Worm (Caenorhabditis elegans) whole organism, L1 larva: Measurements from ENCODE around the gene F41C3.2.

Source experiments
- C04F5.9 ChIP-seq: sonication (generic microtip); optimal IDR thresholded peaks from 2 replicates; lab custom pipeline; 2016; ENCODE audit warnings: missing genetic modification characterization, missing compliant biosample characterization
- F16B12.6 ChIP-seq: fragments of 150-350 bp; optimal IDR thresholded peaks from 2 replicates; lab custom pipeline; 2014; ENCODE audit warnings: missing biosample characterization, missing genetic modification characterization
- aha-1 ChIP-seq: fragments of 150-350 bp; optimal IDR thresholded peaks from 2 replicates; lab custom pipeline; 2014; ENCODE audit warnings: missing biosample characterization, missing genetic modification characterization
- alr-1 ChIP-seq: fragments of 200-800 bp; sonication (Bioruptor generic); optimal IDR thresholded peaks from 2 replicates; lab custom pipeline; 2018; ENCODE audit warnings: borderline replicate concordance, mild to moderate bottlenecking, missing genetic modification characterization, missing compliant biosample characterization
- aly-2 ChIP-seq: fragments of 150-350 bp; optimal IDR thresholded peaks from 2 replicates; lab custom pipeline; 2014; ENCODE audit warnings: missing biosample characterization, missing genetic modification characterization
- blmp-1 ChIP-seq: fragments of 150-350 bp; optimal IDR thresholded peaks from 2 replicates; lab custom pipeline; 2014; ENCODE audit warnings: missing biosample characterization, missing genetic modification characterization
- ceh-88 ChIP-seq: fragments of 200-800 bp; sonication (Bioruptor generic); IDR thresholded peaks from 2 replicates; pipeline ENCODE4 v1.3.6; 2022; ENCODE audit warnings: missing genetic modification characterization, missing compliant biosample characterization
- ceh-90 ChIP-seq: sonication (generic microtip); optimal IDR thresholded peaks from 2 replicates; lab custom pipeline; 2016; ENCODE audit warnings: missing genetic modification characterization, missing compliant biosample characterization
- ces-1 ChIP-seq: fragments of 150-350 bp; optimal IDR thresholded peaks from 2 replicates; lab custom pipeline; 2014; ENCODE audit warnings: missing biosample characterization, missing genetic modification reagents, missing genetic modification characterization
- dsc-1 ChIP-seq: sonication (generic microtip); optimal IDR thresholded peaks from 2 replicates; lab custom pipeline; 2016; ENCODE audit warnings: mild to moderate bottlenecking, missing genetic modification characterization, missing compliant biosample characterization
- efl-1 ChIP-seq, 4 experiments: fragments of 150-350 bp; optimal IDR thresholded peaks in 3 of 4; peaks in 1 of 4; 1 replicate in 1 of 4; 2 replicates in 3 of 4; lab custom pipeline; 2014; ENCODE audit warnings: missing biosample characterization in 2 of 4, missing genetic modification characterization in 2 of 4, missing genetic modification reagents in 2 of 4
- efl-3 ChIP-seq: fragments of 200-800 bp; sonication (Bioruptor generic); optimal IDR thresholded peaks from 2 replicates; lab custom pipeline; 2018; ENCODE audit warnings: mild to moderate bottlenecking, missing genetic modification characterization, missing compliant biosample characterization
- egl-13 ChIP-seq: sonication (generic microtip); optimal IDR thresholded peaks from 2 replicates; lab custom pipeline; 2016; ENCODE audit warnings: missing genotype, missing genetic modification reagents, missing genetic modification characterization, missing compliant biosample characterization
- elt-2 ChIP-seq: sonication (generic microtip); optimal IDR thresholded peaks from 2 replicates; lab custom pipeline; 2016; ENCODE audit warnings: missing genetic modification characterization, mild to moderate bottlenecking, inconsistent platforms, missing compliant biosample characterization, missing genetic modification reagents
- elt-3 ChIP-seq, 6 experiments: fragments of 150-350 bp in 1 of 6; sonication (generic microtip); optimal IDR thresholded peaks; 2 replicates each; lab custom pipeline; 2017 to 2018; ENCODE audit warnings: missing biosample characterization in 6 of 6, missing genetic modification characterization in 6 of 6, inconsistent platforms in 1 of 6
- ets-5 ChIP-seq: fragments of 200-800 bp; sonication (Bioruptor generic); IDR thresholded peaks from 2 replicates; pipeline ENCODE4 v1.3.6; 2022; ENCODE audit warnings: missing genetic modification characterization, missing compliant biosample characterization
- fkh-10 ChIP-seq: sonication (generic microtip); optimal IDR thresholded peaks from 2 replicates; lab custom pipeline; 2017; ENCODE audit warnings: missing biosample characterization, missing genetic modification reagents, missing genetic modification characterization
- fkh-8 ChIP-seq: sonication (generic microtip); optimal IDR thresholded peaks from 2 replicates; lab custom pipeline; 2016; ENCODE audit warnings: mild to moderate bottlenecking, missing genetic modification characterization, missing compliant biosample characterization
- fos-1 ChIP-seq: fragments of 150-350 bp; optimal IDR thresholded peaks from 2 replicates; lab custom pipeline; 2014; ENCODE audit warnings: missing biosample characterization, missing genetic modification characterization
- grh-1 ChIP-seq: fragments of 200-800 bp; sonication (Bioruptor generic); IDR thresholded peaks from 2 replicates; pipeline ENCODE4 v1.3.6; 2022; ENCODE audit warnings: missing genetic modification reagents, missing genetic modification characterization, missing compliant biosample characterization
- hlh-4 ChIP-seq: sonication (generic microtip); optimal IDR thresholded peaks from 2 replicates; lab custom pipeline; 2016; ENCODE audit warnings: mild to moderate bottlenecking, missing genetic modification characterization, missing compliant biosample characterization
- hpl-2 ChIP-seq: fragments of 150-350 bp; optimal IDR thresholded peaks from 2 replicates; lab custom pipeline; 2014; ENCODE audit warnings: missing biosample characterization, missing genetic modification reagents, missing genetic modification characterization
- isw-1 ChIP-seq: fragments of 200-800 bp; sonication (Bioruptor generic); IDR thresholded peaks from 2 replicates; pipeline ENCODE4 v1.3.6; 2022; ENCODE audit warnings: missing genetic modification characterization, missing compliant biosample characterization
- jun-1 ChIP-seq: fragments of 150-350 bp; optimal IDR thresholded peaks from 2 replicates; lab custom pipeline; 2014; ENCODE audit warnings: missing biosample characterization, missing genetic modification reagents, missing genetic modification characterization
- lin-13 ChIP-seq: fragments of 150-350 bp; optimal IDR thresholded peaks from 2 replicates; lab custom pipeline; 2014; ENCODE audit warnings: missing biosample characterization, missing genetic modification reagents, missing genetic modification characterization
- lin-35 ChIP-seq, 2 experiments: fragments of 150-350 bp; optimal IDR thresholded peaks; 2 replicates each; lab custom pipeline; 2014; ENCODE audit warnings: missing biosample characterization in 2 of 2, missing genetic modification characterization in 2 of 2, missing genetic modification reagents in 2 of 2
- mab-9 ChIP-seq: fragments of 200-800 bp; sonication (Bioruptor generic); IDR thresholded peaks from 2 replicates; pipeline ENCODE4 v1.3.6; 2022; ENCODE audit warnings: missing genetic modification reagents, missing genetic modification characterization, missing compliant biosample characterization
- mef-2 ChIP-seq: fragments of 150-350 bp; optimal IDR thresholded peaks from 2 replicates; lab custom pipeline; 2014; ENCODE audit warnings: missing biosample characterization, missing genetic modification characterization
- mep-1 ChIP-seq: fragments of 150-350 bp; optimal IDR thresholded peaks from 2 replicates; lab custom pipeline; 2014; ENCODE audit warnings: missing biosample characterization, missing genetic modification characterization
- nhr-19 ChIP-seq: fragments of 200-800 bp; sonication (Bioruptor generic); conservative IDR thresholded peaks from 2 replicates; pipeline ENCODE4 v1.3.6; 2022; ENCODE audit warnings: missing genetic modification characterization, missing compliant biosample characterization
- nhr-20 ChIP-seq: sonication (generic microtip); optimal IDR thresholded peaks from 2 replicates; lab custom pipeline; 2016; ENCODE audit warnings: mild to moderate bottlenecking, missing genetic modification characterization, missing compliant biosample characterization
- nhr-237 ChIP-seq: fragments of 150-350 bp; optimal IDR thresholded peaks from 2 replicates; lab custom pipeline; 2014; ENCODE audit warnings: missing biosample characterization, missing genetic modification characterization
- nhr-71 ChIP-seq: sonication (generic microtip); optimal IDR thresholded peaks from 2 replicates; lab custom pipeline; 2016; ENCODE audit warnings: mild to moderate bottlenecking, missing genetic modification characterization, moderate library complexity, missing compliant biosample characterization
- nhr-76 ChIP-seq: sonication (generic microtip); optimal IDR thresholded peaks from 2 replicates; lab custom pipeline; 2017; ENCODE audit warnings: missing biosample characterization, missing genetic modification characterization
- nhr-77 ChIP-seq: fragments of 150-350 bp; optimal IDR thresholded peaks from 2 replicates; lab custom pipeline; 2014; ENCODE audit warnings: missing biosample characterization, missing genetic modification characterization
- nhr-84 ChIP-seq: sonication (generic microtip); optimal IDR thresholded peaks from 2 replicates; lab custom pipeline; 2017; ENCODE audit warnings: missing biosample characterization, missing genetic modification characterization
- nhr-85 ChIP-seq: sonication (generic microtip); peaks from one replicate; lab custom pipeline; 2016; ENCODE audit warnings: missing genetic modification characterization, inconsistent platforms, missing compliant biosample characterization
- nhr-90 ChIP-seq: sonication (generic microtip); optimal IDR thresholded peaks from 2 replicates; lab custom pipeline; 2016; ENCODE audit warnings: mild to moderate bottlenecking, missing genetic modification characterization, missing compliant biosample characterization; ENCODE audit not compliant: poor library complexity
- pag-3 ChIP-seq: sonication (generic microtip); optimal IDR thresholded peaks from 2 replicates; lab custom pipeline; 2017; ENCODE audit warnings: missing genetic modification characterization, mild to moderate bottlenecking, missing compliant biosample characterization, antibody characterized with exemption, borderline replicate concordance; ENCODE audit not compliant: insufficient read depth
- pax-3 ChIP-seq: fragments of 200-800 bp; sonication (Bioruptor generic); optimal IDR thresholded peaks from 2 replicates; lab custom pipeline; 2018; ENCODE audit warnings: mild to moderate bottlenecking, missing genetic modification characterization, moderate library complexity, missing compliant biosample characterization
- rnt-1 ChIP-seq: sonication (generic microtip); optimal IDR thresholded peaks from 2 replicates; lab custom pipeline; 2016; ENCODE audit warnings: mild to moderate bottlenecking, missing genetic modification characterization, moderate library complexity, missing compliant biosample characterization
- snu-23 ChIP-seq: sonication (generic microtip); optimal IDR thresholded peaks from 2 replicates; lab custom pipeline; 2016; ENCODE audit warnings: missing genetic modification characterization, missing compliant biosample characterization
- sox-4 ChIP-seq: sonication (generic microtip); optimal IDR thresholded peaks from 2 replicates; lab custom pipeline; 2016; ENCODE audit warnings: missing genetic modification characterization, missing compliant biosample characterization
- sup-37 ChIP-seq: fragments of 200-800 bp; sonication (Bioruptor generic); optimal IDR thresholded peaks from 2 replicates; lab custom pipeline; 2018; ENCODE audit warnings: mild to moderate bottlenecking, missing genetic modification characterization, missing compliant biosample characterization
- swsn-7 ChIP-seq: sonication (generic microtip); optimal IDR thresholded peaks from 2 replicates; lab custom pipeline; 2016; ENCODE audit warnings: missing genetic modification characterization, missing compliant biosample characterization
- tbx-2 ChIP-seq: sonication (generic microtip); optimal IDR thresholded peaks from 2 replicates; lab custom pipeline; 2016; ENCODE audit warnings: missing genetic modification characterization, missing compliant biosample characterization
- tlp-1 ChIP-seq: fragments of 150-350 bp; optimal IDR thresholded peaks from 2 replicates; lab custom pipeline; 2014; ENCODE audit warnings: missing biosample characterization, missing genetic modification characterization
- unc-130 ChIP-seq: fragments of 150-350 bp; optimal IDR thresholded peaks from 2 replicates; lab custom pipeline; 2017; ENCODE audit warnings: missing biosample characterization, missing genetic modification characterization, inconsistent platforms
- unc-86 ChIP-seq: sonication (generic microtip); optimal IDR thresholded peaks from 2 replicates; lab custom pipeline; 2016; ENCODE audit warnings: missing genetic modification characterization, missing compliant biosample characterization
- vab-15 ChIP-seq: sonication (generic microtip); optimal IDR thresholded peaks from 2 replicates; lab custom pipeline; 2017; ENCODE audit warnings: missing genotype, mild to moderate bottlenecking, missing genetic modification characterization, missing compliant biosample characterization
- xbp-1 ChIP-seq: sonication (generic microtip); optimal IDR thresholded peaks from 2 replicates; lab custom pipeline; 2016; ENCODE audit warnings: missing genetic modification characterization, missing compliant biosample characterization
- zag-1 ChIP-seq: fragments of 150-350 bp; optimal IDR thresholded peaks from 2 replicates; lab custom pipeline; 2014; ENCODE audit warnings: missing biosample characterization, missing genetic modification characterization

The F41C3.2 gene

DNA sequence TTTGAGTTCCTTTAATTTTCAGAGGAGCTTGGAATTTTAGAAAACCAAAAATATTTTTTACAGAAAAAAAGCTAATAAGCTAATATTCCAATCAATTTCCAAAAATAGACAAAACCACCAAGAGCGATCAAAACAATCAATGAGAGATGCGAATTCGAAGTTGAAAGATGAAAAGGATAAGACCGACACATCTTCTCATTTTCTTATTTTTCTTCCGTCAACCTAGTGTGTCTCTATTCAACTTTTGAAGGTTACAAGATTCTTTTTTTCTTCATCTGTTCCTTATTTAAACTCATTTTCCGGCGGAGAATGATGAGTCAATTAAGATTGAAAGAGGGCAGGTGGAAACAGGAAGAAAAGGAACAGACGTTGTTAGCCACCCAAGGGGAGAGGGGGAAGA is 17.8 kb downstream of the F41C3.2 start (continued):
- TF ChIP-seq mep-1 (tag; lab: Kevin White, UChicago) = peak; percentile 3
- no peak for TF ChIP-seq snu-23 (GFP tag; lab: Kevin White, UChicago)
- no peak for TF ChIP-seq nhr-237
- TF ChIP-seq nhr-20 = peak; percentile 7
- TF ChIP-seq unc-86 (tag; lab: Kevin White, UChicago) = no peak

DNA sequence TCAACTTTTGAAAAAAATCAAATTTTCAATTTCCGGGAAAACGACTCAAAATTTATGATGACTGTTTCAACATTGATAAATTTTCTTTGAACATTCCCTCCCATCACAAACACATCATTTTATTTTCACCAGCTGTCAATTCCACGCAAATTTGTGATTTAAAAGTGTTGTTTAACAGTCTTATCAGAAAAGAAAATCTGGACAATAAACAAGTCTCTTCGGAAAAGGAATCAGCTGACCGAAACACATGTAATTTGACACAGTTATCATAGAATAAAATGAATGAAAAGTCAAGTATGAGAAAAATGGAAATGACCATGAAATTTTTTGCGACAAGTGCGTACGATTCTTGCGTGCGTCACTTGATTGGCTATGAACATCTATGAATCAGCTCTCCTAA is 19.3 kb downstream of the F41C3.2 start:
- TF ChIP-seq ceh-88 (GFP tag; lab: Robert Waterston, UW) (no peak), nhr-76 (tag; lab: Kevin White, UChicago) (no peak), lin-13 (no peak), F16B12.6 (tag; lab: Kevin White, UChicago) (no peak), nhr-19 (GFP tag; lab: Robert Waterston, UW) (no peak), ets-5 (GFP tag; lab: Robert Waterston, UW) (no peak), elt-3 (tag; optimal IDR thresholded peaks at IDR 0.05; lab: Kevin White, UChicago) (peak in 1 of 6 experiments; percentile 84), nhr-85 (tag; lab: Kevin White, UChicago) (peak; percentile 75), efl-3 (GFP tag; lab: Kevin White, UChicago) (no peak), nhr-20 (peak; percentile 39), blmp-1 (tag; lab: Kevin White, UChicago) (peak; percentile 84), hlh-4 (tag; lab: Kevin White, UChicago) (no peak), grh-1 (GFP tag; lab: Robert Waterston, UW) (no peak), fos-1 (tag; lab: Kevin White, UChicago) (no peak), egl-13 (tag; lab: Kevin White, UChicago) (no peak), mep-1 (tag; lab: Kevin White, UChicago) (no peak), sox-4 (tag; lab: Kevin White, UChicago) (no peak), nhr-77 (tag; lab: Kevin White, UChicago) (no peak), rnt-1 (no peak), isw-1 (GFP tag; lab: Robert Waterston, UW) (no peak), nhr-90 (tag; lab: Kevin White, UChicago) (peak; percentile 4), sup-37 (GFP tag; lab: Kevin White, UChicago) (no peak), mab-9 (GFP tag; lab: Robert Waterston, UW) (no peak), fkh-10 (GFP tag; lab: Kevin White, UChicago) (no peak), tlp-1 (no peak), ceh-90 (tag; lab: Kevin White, UChicago) (no peak), fkh-8 (tag; lab: Kevin White, UChicago) (no peak), zag-1 (tag; lab: Kevin White, UChicago) (no peak), tbx-2 (tag; lab: Kevin White, UChicago) (no peak), nhr-84 (tag; lab: Kevin White, UChicago) (no peak), lin-35 (GFP tag; optimal IDR thresholded peaks at IDR 0.05; lab: Kevin White, UChicago) (peak in 1 of 2 experiments; percentile 42), efl-1 (optimal IDR thresholded peaks at IDR 0.05; lab: Kevin White, UChicago) (no peak), efl-1 (GFP tag; optimal IDR thresholded peaks at IDR 0.05 in 1 of 2; lab: Kevin White, UChicago) (peak in 1 of 2 experiments; percentile 73), dsc-1 (tag; lab: Kevin White, UChicago) (no peak), pag-3 (tag; lab: Kevin White, UChicago) (no peak), mef-2 (tag; lab: Kevin White, UChicago) (no peak), unc-130 (no peak), nhr-71 (tag; lab: Kevin White, UChicago) (no peak), elt-2 (tag; lab: Kevin White, UChicago) (peak; percentile 91), C04F5.9 (no peak), vab-15 (no peak), pax-3 (tag; lab: Kevin White, UChicago) (no peak), ces-1 (GFP tag; lab: Kevin White, UChicago) (no peak), xbp-1 (tag; lab: Kevin White, UChicago) (no peak), aly-2 (tag; lab: Kevin White, UChicago) (no peak), swsn-7 (tag; lab: Kevin White, UChicago) (no peak), jun-1 (tag; lab: Kevin White, UChicago) (no peak), aha-1 (tag; lab: Kevin White, UChicago) (no peak), hpl-2 (GFP tag; lab: Kevin White, UChicago) (no peak), nhr-237 (no peak), alr-1 (tag; lab: Kevin White, UChicago) (no peak)
